Fruit fly (Drosophila melanogaster): ENCODE measurements around the gene Papss.

The Papss gene

dm6 chr3L:19845047-19845906 is at the start of gene Papss:
TSS of gene Papss (plus strand) at chr3L:19845293.
- TF ChIP-seq Ets98B (GFP tag; IDR thresholded peaks at IDR 0.05), result peak; percentile 36; the same call in 1 of the 2 replicates
- TF ChIP-seq CG13204 (GFP tag; optimal IDR thresholded peaks at IDR 0.05), result no peak
- TF ChIP-seq CG8301 (tag; optimal IDR thresholded peaks at IDR 0.05), result no peak
- no peak for TF ChIP-seq CG34367 (tag; optimal IDR thresholded peaks at IDR 0.05)
- peak; percentile 13; the same call in 1 of the 3 replicates for TF ChIP-seq CG4496 (GFP tag; IDR thresholded peaks at IDR 0.05)
- no peak for TF ChIP-seq CG12605 (GFP tag; IDR thresholded peaks at IDR 0.05)

DNA sequence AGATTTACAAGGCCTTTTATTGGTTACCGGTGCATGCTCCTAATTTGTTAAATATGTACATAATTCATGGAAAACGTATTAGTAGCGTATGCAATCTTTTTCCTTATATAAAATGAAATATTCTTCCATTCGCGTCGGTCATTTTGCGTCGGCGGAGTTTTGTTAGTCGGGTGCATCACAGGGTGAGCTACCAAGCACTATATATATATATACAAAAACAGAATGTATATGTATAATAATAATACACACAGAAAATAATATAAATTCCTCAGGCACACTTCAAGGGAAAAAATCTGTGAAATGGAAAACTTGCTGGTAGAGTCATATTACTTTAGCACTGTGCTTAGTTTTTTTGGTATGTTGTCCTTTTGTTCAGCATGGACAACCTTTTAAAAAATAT is 46.1 kb upstream of the Papss start, which contains the start of gene Ir76a:
Gene Ir76a, plus strand, starts transcription at position 301 of the 400 bp plus-strand sequence.
- TF ChIP-seq Snoo (tag; optimal IDR thresholded peaks at IDR 0.05), result no peak
- TF ChIP-seq CG8301 (tag; optimal IDR thresholded peaks at IDR 0.05), result no peak
- TF ChIP-seq CG12605 (GFP tag; IDR thresholded peaks at IDR 0.05), result no peak
- no peak for TF ChIP-seq CG14655 (GFP tag; optimal IDR thresholded peaks at IDR 0.05)
- no peak for TF ChIP-seq CG34367 (tag; optimal IDR thresholded peaks at IDR 0.05)
- no peak for TF ChIP-seq EcR (GFP tag; optimal IDR thresholded peaks at IDR 0.05)
- no peak for TF ChIP-seq rn (GFP tag; IDR thresholded peaks at IDR 0.05)
- no peak for TF ChIP-seq CG32121 (GFP tag; IDR thresholded peaks at IDR 0.05)
- no peak for TF ChIP-seq CG8159 (tag; optimal IDR thresholded peaks at IDR 0.05)

DNA sequence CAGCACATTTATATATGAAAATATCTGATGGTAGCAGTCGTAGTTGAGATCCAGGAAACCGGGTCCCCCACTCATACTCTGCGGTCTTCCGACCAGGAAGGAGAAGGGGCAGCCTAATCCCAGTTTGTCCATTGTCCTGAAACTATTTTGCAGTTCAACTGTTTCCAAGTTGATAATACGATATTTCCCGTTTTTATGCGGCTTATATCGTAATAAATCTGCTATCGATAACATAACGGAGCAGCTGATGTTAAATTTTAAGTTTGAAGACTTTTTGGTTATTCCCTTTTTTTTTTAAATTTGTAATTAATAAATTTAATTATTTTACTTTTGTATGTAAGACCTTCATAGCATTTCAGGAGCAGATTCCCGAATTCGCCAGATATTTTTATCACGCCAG is 44.0 kb upstream of the Papss start, which contains the start of gene CG14102:
Gene CG14102, minus strand, starts transcription at position 187 of the 400 bp plus-strand sequence.
- TF ChIP-seq CG4496 (GFP tag; IDR thresholded peaks at IDR 0.05) (no peak), CG12605 (GFP tag; IDR thresholded peaks at IDR 0.05) (no peak), CG13204 (GFP tag; optimal IDR thresholded peaks at IDR 0.05) (no peak), CG8301 (tag; optimal IDR thresholded peaks at IDR 0.05) (no peak), fd96Ca (GFP tag; IDR thresholded peaks at IDR 0.05) (no peak), rn (GFP tag; IDR thresholded peaks at IDR 0.05) (no peak), CG34367 (tag; optimal IDR thresholded peaks at IDR 0.05) (no peak), Pif1A (GFP tag; optimal IDR thresholded peaks at IDR 0.05) (no peak), CG15710 (tag; optimal IDR thresholded peaks at IDR 0.05) (no peak)

DNA sequence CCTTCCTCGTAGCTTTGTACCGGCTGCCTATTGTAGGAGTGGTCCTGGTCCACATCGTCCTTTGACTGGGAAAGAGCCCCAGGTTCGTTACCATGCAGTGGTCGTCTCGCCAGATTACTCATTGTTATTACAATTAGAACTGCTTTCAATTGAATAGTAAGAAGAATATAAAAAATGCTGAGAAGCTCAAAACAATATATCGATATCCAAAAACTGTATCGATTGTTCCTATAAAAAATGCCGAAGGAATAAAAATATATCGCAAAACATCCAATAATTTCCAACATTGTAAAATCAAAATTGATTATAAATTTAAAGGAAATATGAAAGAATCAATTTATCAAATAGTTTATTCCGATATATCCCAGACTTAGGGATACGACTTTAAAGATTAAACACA is 40.2 kb upstream of the Papss start, which contains the start of the genes TORIP and Ccdc58:
Gene TORIP, minus strand, starts transcription at position 173 of the 400 bp plus-strand sequence.
Gene Ccdc58, plus strand, starts transcription at position 274 of the 400 bp plus-strand sequence.
- TF ChIP-seq EcR (GFP tag; optimal IDR thresholded peaks at IDR 0.05) (no peak), rn (GFP tag; IDR thresholded peaks at IDR 0.05) (no peak), CG32121 (GFP tag; IDR thresholded peaks at IDR 0.05) (no peak), CG12605 (GFP tag; IDR thresholded peaks at IDR 0.05) (no peak), CG15710 (tag; optimal IDR thresholded peaks at IDR 0.05) (no peak), D1 (tag; optimal IDR thresholded peaks at IDR 0.05) (no peak)

DNA sequence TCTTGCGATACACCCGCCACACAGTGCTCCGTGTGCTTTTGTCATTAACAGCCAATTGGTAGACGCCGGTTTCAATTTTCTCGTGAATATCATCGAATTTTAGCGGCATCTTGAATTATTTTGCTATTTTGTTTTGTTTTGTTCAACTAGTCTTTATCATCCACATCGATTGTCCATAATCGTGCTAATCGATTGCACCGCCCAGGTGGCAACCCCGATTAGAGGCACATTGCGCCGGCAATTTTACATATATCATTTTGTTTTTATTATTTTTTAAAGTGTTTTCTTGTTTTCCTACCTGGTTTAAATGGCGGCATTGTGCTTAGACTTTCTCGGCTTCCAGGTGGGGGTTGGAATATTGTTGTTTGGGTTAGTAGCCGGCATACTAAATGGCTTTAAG is 39.2 kb upstream of the Papss start, which contains the start of gene CG34116:
Gene CG34116, minus strand, starts transcription at position 142 of the 400 bp plus-strand sequence.
- no peak for TF ChIP-seq CG8159 (tag; optimal IDR thresholded peaks at IDR 0.05)
- TF ChIP-seq rn (GFP tag; IDR thresholded peaks at IDR 0.05), result no peak
- no peak for TF ChIP-seq CG8301 (tag; optimal IDR thresholded peaks at IDR 0.05)
- TF ChIP-seq CG12605 (GFP tag; IDR thresholded peaks at IDR 0.05), result no peak
- no peak for TF ChIP-seq CG9948 (tag; optimal IDR thresholded peaks at IDR 0.05)
- TF ChIP-seq CG34367 (tag; optimal IDR thresholded peaks at IDR 0.05), result no peak
- no peak for TF ChIP-seq EcR (GFP tag; optimal IDR thresholded peaks at IDR 0.05)
- no peak for TF ChIP-seq gl (tag; optimal IDR thresholded peaks at IDR 0.05)
- no peak for TF ChIP-seq Ets98B (GFP tag; IDR thresholded peaks at IDR 0.05)
- TF ChIP-seq CG17806 (tag; optimal IDR thresholded peaks at IDR 0.05), result no peak
- no peak for TF ChIP-seq CG4496 (GFP tag; IDR thresholded peaks at IDR 0.05)
- TF ChIP-seq Pif1B (GFP tag; optimal IDR thresholded peaks at IDR 0.05), result no peak
- TF ChIP-seq D1 (tag; optimal IDR thresholded peaks at IDR 0.05), result no peak
- TF ChIP-seq CG15710 (tag; optimal IDR thresholded peaks at IDR 0.05), result no peak
- TF ChIP-seq CG10348 (GFP tag; IDR thresholded peaks at IDR 0.05), result no peak
- no peak for TF ChIP-seq CG14655 (GFP tag; optimal IDR thresholded peaks at IDR 0.05)
- no peak for TF ChIP-seq Pif1A (GFP tag; optimal IDR thresholded peaks at IDR 0.05)
- no peak for TF ChIP-seq fd96Ca (GFP tag; IDR thresholded peaks at IDR 0.05)

dm6 chr3L:19807103-19807502 is 38.0 kb upstream of the Papss start, which contains the start of the genes CG14104 and Kap-alpha1:
TSS of gene CG14104 (minus strand) at chr3L:19807199.
TSS of gene Kap-alpha1 (plus strand) at chr3L:19807232.
- TF ChIP-seq gl (tag; optimal IDR thresholded peaks at IDR 0.05) (no peak), Pif1B (GFP tag; optimal IDR thresholded peaks at IDR 0.05) (no peak), EcR (GFP tag; optimal IDR thresholded peaks at IDR 0.05) (peak; percentile 33), CG17806 (tag; optimal IDR thresholded peaks at IDR 0.05) (no peak), CG34367 (tag; optimal IDR thresholded peaks at IDR 0.05) (no peak), CG12605 (GFP tag; IDR thresholded peaks at IDR 0.05) (no peak), CG15710 (tag; optimal IDR thresholded peaks at IDR 0.05) (no peak)

All from whole organism, pupa.